Fruit fly (Drosophila melanogaster): ENCODE results near the gene mthl15.

The mthl15 gene

dm6 chr2L:10246785-10247190 is 8.7 kb upstream of the mthl15 start, which contains the start of gene chico (continued):
- TF ChIP-seq CG2199 (GFP tag; IDR thresholded peaks at IDR 0.05), result no peak
- no peak for TF ChIP-seq al (GFP tag; IDR thresholded peaks at IDR 0.05)
- TF ChIP-seq CG12219 (GFP tag; optimal IDR thresholded peaks at IDR 0.05), result no peak
- no peak for TF ChIP-seq wor (GFP tag; IDR thresholded peaks at IDR 0.05)
- TF ChIP-seq shn (GFP tag; optimal IDR thresholded peaks at IDR 0.05), result no peak
- TF ChIP-seq lbe (GFP tag; optimal IDR thresholded peaks at IDR 0.05), result no peak
- no peak for TF ChIP-seq CG8765 (GFP tag; IDR thresholded peaks at IDR 0.05)
- TF ChIP-seq CG13287 (GFP tag; IDR thresholded peaks at IDR 0.05; ENCODE audit: partially characterized antibody), result peak; percentile 60
- no peak for TF ChIP-seq nau (GFP tag; optimal IDR thresholded peaks at IDR 0.05)
- TF ChIP-seq CG4360 (GFP tag; IDR thresholded peaks at IDR 0.05), result no peak
- peak; percentile 22; the same call in 1 of the 3 replicates for TF ChIP-seq Dbx (GFP tag; IDR thresholded peaks at IDR 0.05)
- no peak for TF ChIP-seq CG17912 (GFP tag; optimal IDR thresholded peaks at IDR 0.05)
- TF ChIP-seq lola (GFP tag; optimal IDR thresholded peaks at IDR 0.05), result no peak
- no peak for TF ChIP-seq Poxn (GFP tag; IDR thresholded peaks at IDR 0.05)
- no peak for TF ChIP-seq maf-S (GFP tag; optimal IDR thresholded peaks at IDR 0.05)
- TF ChIP-seq Sox102F (GFP tag; optimal IDR thresholded peaks at IDR 0.05), result no peak
- no peak for TF ChIP-seq CG5953 (GFP tag; IDR thresholded peaks at IDR 0.05)
- no peak for TF ChIP-seq gce (GFP tag; IDR thresholded peaks at IDR 0.05)
- TF ChIP-seq CG16813 (GFP tag; IDR thresholded peaks at IDR 0.05; ENCODE audit: partially characterized antibody), result peak; percentile 53
- TF ChIP-seq sna (GFP tag; IDR thresholded peaks at IDR 0.05; ENCODE audit: partially characterized antibody), result no peak; the same call in 1 of the 2 replicates
- peak; percentile 47 for TF ChIP-seq gro (GFP tag; optimal IDR thresholded peaks at IDR 0.05)
- TF ChIP-seq Antp (GFP tag; optimal IDR thresholded peaks at IDR 0.05), result no peak
- TF ChIP-seq CG3838 (GFP tag; optimal IDR thresholded peaks at IDR 0.05), result no peak
- TF ChIP-seq Dip3 (GFP tag; optimal IDR thresholded peaks at IDR 0.05), result no peak
- peak; percentile 71; the same call in 1 of the 2 replicates for TF ChIP-seq CG32767 (GFP tag; IDR thresholded peaks at IDR 0.05)
- no peak for TF ChIP-seq Nf-YA (GFP tag; IDR thresholded peaks at IDR 0.05)
- no peak for TF ChIP-seq ken (GFP tag; IDR thresholded peaks at IDR 0.05)
- TF ChIP-seq ssp (GFP tag; IDR thresholded peaks at IDR 0.05), result no peak
- TF ChIP-seq zfh2 (GFP tag; optimal IDR thresholded peaks at IDR 0.05), result no peak
- no peak for TF ChIP-seq psq (GFP tag; optimal IDR thresholded peaks at IDR 0.05)
- peak; percentile 48 for TF ChIP-seq dm (GFP tag; optimal IDR thresholded peaks at IDR 0.05)
- TF ChIP-seq corto (GFP tag; optimal IDR thresholded peaks at IDR 0.05), result no peak
- no peak for TF ChIP-seq CG12769 (tag; optimal IDR thresholded peaks at IDR 0.05)
- TF ChIP-seq Sox100B (GFP tag; optimal IDR thresholded peaks at IDR 0.05), result no peak
- no peak for TF ChIP-seq Atf3 (GFP tag; optimal IDR thresholded peaks at IDR 0.05)
- TF ChIP-seq H2.0 (GFP tag; IDR thresholded peaks at IDR 0.05), result no peak
- no peak for TF ChIP-seq CG7745 (tag; optimal IDR thresholded peaks at IDR 0.05)
- no peak for TF ChIP-seq odd (GFP tag; optimal IDR thresholded peaks at IDR 0.05)
- no peak for TF ChIP-seq slp2 (GFP tag; optimal IDR thresholded peaks at IDR 0.05)
- TF ChIP-seq Hmx (GFP tag; optimal IDR thresholded peaks at IDR 0.05), result no peak
- TF ChIP-seq btn (GFP tag; optimal IDR thresholded peaks at IDR 0.05), result no peak
- TF ChIP-seq croc (GFP tag; conservative IDR thresholded peaks at IDR 0.05), result no peak
- no peak for TF ChIP-seq CG9817 (tag; optimal IDR thresholded peaks at IDR 0.05)
- TF ChIP-seq az2 (GFP tag; optimal IDR thresholded peaks at IDR 0.05), result no peak
- TF ChIP-seq CG6813 (GFP tag; optimal IDR thresholded peaks at IDR 0.05), result no peak
- no peak for TF ChIP-seq CG10979 (tag; optimal IDR thresholded peaks at IDR 0.05)
- TF ChIP-seq ac (GFP tag; optimal IDR thresholded peaks at IDR 0.05), result no peak
- no peak for TF ChIP-seq CG13775 (GFP tag; optimal IDR thresholded peaks at IDR 0.05)
- TF ChIP-seq CG18764 (GFP tag; optimal IDR thresholded peaks at IDR 0.05), result no peak
- TF ChIP-seq CG4854 (GFP tag; optimal IDR thresholded peaks at IDR 0.05), result peak; percentile 4
- TF ChIP-seq pb (GFP tag; optimal IDR thresholded peaks at IDR 0.05), result no peak
- peak; percentile 67 for TF ChIP-seq CG14710 (tag; optimal IDR thresholded peaks at IDR 0.05)

Data from whole organism, embryonic.